Worm (Caenorhabditis elegans) whole organism, L2 larva: ENCODE measurements around the gene abu-11.

Experiments used
- F13H6.1 ChIP-seq: sonication (generic microtip); optimal IDR thresholded peaks from 2 replicates; lab custom pipeline; 2016; ENCODE audit warnings: missing genetic modification characterization, missing compliant biosample characterization
- Y55F3AM.14 ChIP-seq: fragments of 200-800 bp; sonication (Bioruptor generic); optimal IDR thresholded peaks from 2 replicates; lab custom pipeline; 2018; ENCODE audit warnings: mild to moderate bottlenecking, missing genetic modification characterization, missing compliant biosample characterization
- ZK546.5 ChIP-seq: sonication (generic microtip); optimal IDR thresholded peaks from 2 replicates; lab custom pipeline; 2017; ENCODE audit warnings: missing biosample characterization, missing genetic modification characterization
- aly-2 ChIP-seq: fragments of 150-350 bp; optimal IDR thresholded peaks from 2 replicates; lab custom pipeline; 2014; ENCODE audit warnings: missing biosample characterization, missing genetic modification characterization
- ama-1 ChIP-seq: fragments of 150-350 bp; optimal IDR thresholded peaks from 2 replicates; lab custom pipeline; 2018; ENCODE audit warnings: inconsistent platforms
- blmp-1 ChIP-seq: sonication (generic microtip); optimal IDR thresholded peaks from 2 replicates; lab custom pipeline; 2017; ENCODE audit warnings: missing genetic modification characterization, mild to moderate bottlenecking, missing compliant biosample characterization, antibody characterized with exemption, moderate library complexity; ENCODE audit not compliant: insufficient read depth
- ceh-16 ChIP-seq: fragments of 150-350 bp; optimal IDR thresholded peaks from 2 replicates; lab custom pipeline; 2014; ENCODE audit warnings: missing biosample characterization, missing genetic modification characterization
- ceh-82 ChIP-seq: fragments of 150-350 bp; optimal IDR thresholded peaks from 2 replicates; lab custom pipeline; 2014; ENCODE audit warnings: missing biosample characterization, missing genetic modification characterization
- crh-2 ChIP-seq: sonication (generic microtip); optimal IDR thresholded peaks from 2 replicates; lab custom pipeline; 2017; ENCODE audit warnings: missing biosample characterization, missing genetic modification characterization
- dmd-4 ChIP-seq: sonication (generic microtip); optimal IDR thresholded peaks from 2 replicates; lab custom pipeline; 2017; ENCODE audit warnings: missing biosample characterization, missing genetic modification characterization
- egl-27 ChIP-seq: sonication (generic microtip); optimal IDR thresholded peaks from 3 replicates; lab custom pipeline; 2017; ENCODE audit warnings: missing biosample characterization, missing genetic modification reagents, missing genetic modification characterization
- elt-1 ChIP-seq: fragments of 150-350 bp; optimal IDR thresholded peaks from 2 replicates; lab custom pipeline; 2014; ENCODE audit warnings: missing biosample characterization, missing genetic modification characterization
- elt-3 ChIP-seq: sonication (generic microtip); optimal IDR thresholded peaks from 2 replicates; lab custom pipeline; 2017; ENCODE audit warnings: missing biosample characterization, missing genetic modification characterization
- fos-1 ChIP-seq: fragments of 150-350 bp; optimal IDR thresholded peaks from 2 replicates; lab custom pipeline; 2014; ENCODE audit warnings: missing biosample characterization, missing genetic modification characterization
- gmeb-1 ChIP-seq: fragments of 150-350 bp; optimal IDR thresholded peaks from 2 replicates; lab custom pipeline; 2014; ENCODE audit warnings: missing biosample characterization, missing genetic modification characterization
- lin-13 ChIP-seq: fragments of 150-350 bp; optimal IDR thresholded peaks from 2 replicates; lab custom pipeline; 2014; ENCODE audit warnings: missing biosample characterization, missing genetic modification reagents, missing genetic modification characterization
- lin-39 ChIP-seq: fragments of 150-350 bp; optimal IDR thresholded peaks from 2 replicates; lab custom pipeline; 2014; ENCODE audit warnings: missing biosample characterization, missing genetic modification reagents, missing genetic modification characterization
- lsy-2 ChIP-seq, 2 experiments: fragments of 150-350 bp in 1 of 2; sonication (generic microtip) in 1 of 2; optimal IDR thresholded peaks; 2 replicates each; lab custom pipeline; 2014 to 2017; ENCODE audit warnings: missing biosample characterization in 2 of 2, missing genetic modification characterization in 2 of 2
- mab-5 ChIP-seq: fragments of 150-350 bp; optimal IDR thresholded peaks from 2 replicates; lab custom pipeline; 2014; ENCODE audit warnings: missing biosample characterization, missing genetic modification characterization
- mdl-1 ChIP-seq, 2 experiments: fragments of 150-350 bp in 1 of 2; sonication (generic microtip) in 1 of 2; optimal IDR thresholded peaks; 2 replicates each; lab custom pipeline; 2017; ENCODE audit warnings: missing biosample characterization in 2 of 2, missing genetic modification characterization in 2 of 2
- nhr-10 ChIP-seq: sonication (generic microtip); optimal IDR thresholded peaks from 2 replicates; lab custom pipeline; 2017; ENCODE audit warnings: missing biosample characterization, missing genetic modification characterization
- nhr-12 ChIP-seq: fragments of 150-350 bp; optimal IDR thresholded peaks from 2 replicates; lab custom pipeline; 2014; ENCODE audit warnings: missing biosample characterization, missing genetic modification characterization
- nhr-129 ChIP-seq: fragments of 150-350 bp; optimal IDR thresholded peaks from 2 replicates; lab custom pipeline; 2014; ENCODE audit warnings: missing biosample characterization, missing genetic modification characterization
- nhr-21 ChIP-seq: fragments of 150-350 bp; optimal IDR thresholded peaks from 2 replicates; lab custom pipeline; 2014; ENCODE audit warnings: missing biosample characterization, missing genetic modification characterization
- nhr-23 ChIP-seq: fragments of 150-350 bp; optimal IDR thresholded peaks from 2 replicates; lab custom pipeline; 2014; ENCODE audit warnings: missing biosample characterization, missing genetic modification reagents, missing genetic modification characterization
- nhr-237 ChIP-seq: fragments of 150-350 bp; optimal IDR thresholded peaks from 2 replicates; lab custom pipeline; 2014; ENCODE audit warnings: missing biosample characterization, missing genetic modification characterization
- nhr-25 ChIP-seq: fragments of 150-350 bp; sonication (generic microtip); optimal IDR thresholded peaks from 3 replicates; lab custom pipeline; 2014; ENCODE audit warnings: missing biosample characterization, missing genetic modification characterization
- nhr-6 ChIP-seq: fragments of 150-350 bp; optimal IDR thresholded peaks from 2 replicates; lab custom pipeline; 2014; ENCODE audit warnings: missing biosample characterization, missing genetic modification characterization
- peb-1 ChIP-seq: fragments of 150-350 bp; optimal IDR thresholded peaks from 2 replicates; lab custom pipeline; 2014; ENCODE audit warnings: missing biosample characterization, missing genetic modification characterization
- sem-4 ChIP-seq: fragments of 150-350 bp; optimal IDR thresholded peaks from 2 replicates; lab custom pipeline; 2014; ENCODE audit warnings: missing biosample characterization, missing genetic modification reagents, missing genetic modification characterization
- skn-1 ChIP-seq: sonication (generic microtip); optimal IDR thresholded peaks from 2 replicates; lab custom pipeline; 2017; ENCODE audit warnings: missing biosample characterization, missing genetic modification characterization
- sma-3 ChIP-seq: sonication (generic microtip); optimal IDR thresholded peaks from 2 replicates; lab custom pipeline; 2016; ENCODE audit warnings: missing genetic modification reagents, missing genetic modification characterization, missing compliant biosample characterization
- sma-9 ChIP-seq, 2 experiments: fragments of 150-350 bp in 1 of 2; sonication (generic microtip) in 1 of 2; optimal IDR thresholded peaks; 2 replicates each; lab custom pipeline; 2014 to 2016; ENCODE audit warnings: missing genetic modification characterization in 2 of 2, mild to moderate bottlenecking in 1 of 2, missing biosample characterization in 1 of 2, missing compliant biosample characterization in 1 of 2, missing genetic modification reagents in 1 of 2, moderate library complexity in 1 of 2
- snpc-4 ChIP-seq: fragments of 150-350 bp; optimal IDR thresholded peaks from 2 replicates; lab custom pipeline; 2014; ENCODE audit warnings: missing biosample characterization, missing genetic modification characterization
- unc-55 ChIP-seq: fragments of 150-350 bp; sonication (generic microtip); optimal IDR thresholded peaks from 3 replicates; lab custom pipeline; 2014; ENCODE audit warnings: missing biosample characterization, missing genetic modification reagents, missing genetic modification characterization
- unc-62 ChIP-seq: fragments of 150-350 bp; optimal IDR thresholded peaks from 2 replicates; lab custom pipeline; 2014; ENCODE audit warnings: missing biosample characterization, missing genetic modification reagents, missing genetic modification characterization
- zag-1 ChIP-seq: fragments of 150-350 bp; optimal IDR thresholded peaks from 2 replicates; lab custom pipeline; 2014; ENCODE audit warnings: missing biosample characterization, missing genetic modification characterization
- ztf-1 ChIP-seq: fragments of 200-800 bp; sonication (Bioruptor generic); conservative IDR thresholded peaks from 2 replicates; pipeline ENCODE4 v1.3.6; 2022; ENCODE audit warnings: missing genetic modification characterization, missing compliant biosample characterization
- ztf-11 ChIP-seq: sonication (generic microtip); optimal IDR thresholded peaks from 2 replicates; lab custom pipeline; 2017; ENCODE audit warnings: missing biosample characterization, missing genetic modification characterization
- ztf-4 ChIP-seq: fragments of 150-350 bp; optimal IDR thresholded peaks from 2 replicates; lab custom pipeline; 2014; ENCODE audit warnings: missing biosample characterization, missing genetic modification characterization

Gene abu-11

ce11 chrII:194458-194857, at the start of gene abu-11:
TSS of gene abu-11 (minus strand) at chrII:194558.
- TF ChIP-seq ztf-11 (tag; lab: Kevin White, UChicago) (no peak), crh-2 (tag; lab: Kevin White, UChicago) (no peak), F13H6.1 (tag; lab: Kevin White, UChicago) (no peak), ama-1 (lab: Kevin White, UChicago) (no peak), peb-1 (tag; lab: Kevin White, UChicago) (no peak), nhr-129 (tag; lab: Kevin White, UChicago) (no peak)

- no peak for TF ChIP-seq blmp-1 (tag; lab: Kevin White, UChicago)
- TF ChIP-seq gmeb-1 (tag; lab: Kevin White, UChicago) = peak; percentile 18
- peak; percentile 88 for TF ChIP-seq skn-1 (tag; lab: Kevin White, UChicago)
- peak; percentile 47 for TF ChIP-seq crh-2 (tag; lab: Kevin White, UChicago)
- no peak for TF ChIP-seq ZK546.5
- no peak for TF ChIP-seq mdl-1 (tag; optimal IDR thresholded peaks at IDR 0.05; lab: Kevin White, UChicago)
- peak; percentile 95 for TF ChIP-seq fos-1
- TF ChIP-seq, all 48 proteins: peak for 4
Measured at ce11 chrII:240043-240442, 45.7 kb upstream of the abu-11 start.

ce11 chrII:237721-238120, 43.4 kb upstream of the abu-11 start, which contains the start of gene laat-1:
TSS of gene laat-1 (minus strand) at chrII:237821.
- TF ChIP-seq elt-1 (tag; lab: Kevin White, UChicago) (no peak), aly-2 (no peak), lin-39 (tag; lab: Kevin White, UChicago) (no peak), sma-9 (GFP tag; optimal IDR thresholded peaks at IDR 0.05; lab: Kevin White, UChicago) (no peak), sma-9 (tag; optimal IDR thresholded peaks at IDR 0.05; lab: Kevin White, UChicago) (no peak), lsy-2 (tag; optimal IDR thresholded peaks at IDR 0.05; lab: Kevin White, UChicago) (no peak), ztf-1 (GFP tag; lab: Robert Waterston, UW) (no peak), F13H6.1 (tag; lab: Kevin White, UChicago) (no peak), sem-4 (tag; lab: Kevin White, UChicago) (no peak), gmeb-1 (tag; lab: Kevin White, UChicago) (no peak), zag-1 (tag; lab: Kevin White, UChicago) (no peak), egl-27 (no peak), nhr-25 (tag; lab: Kevin White, UChicago) (no peak), nhr-21 (tag; lab: Kevin White, UChicago) (no peak), fos-1 (no peak), ZK546.5 (no peak), Y55F3AM.14 (GFP tag; lab: Kevin White, UChicago) (no peak), peb-1 (tag; lab: Kevin White, UChicago) (no peak), unc-62 (GFP tag; lab: Kevin White, UChicago) (no peak)

DNA sequence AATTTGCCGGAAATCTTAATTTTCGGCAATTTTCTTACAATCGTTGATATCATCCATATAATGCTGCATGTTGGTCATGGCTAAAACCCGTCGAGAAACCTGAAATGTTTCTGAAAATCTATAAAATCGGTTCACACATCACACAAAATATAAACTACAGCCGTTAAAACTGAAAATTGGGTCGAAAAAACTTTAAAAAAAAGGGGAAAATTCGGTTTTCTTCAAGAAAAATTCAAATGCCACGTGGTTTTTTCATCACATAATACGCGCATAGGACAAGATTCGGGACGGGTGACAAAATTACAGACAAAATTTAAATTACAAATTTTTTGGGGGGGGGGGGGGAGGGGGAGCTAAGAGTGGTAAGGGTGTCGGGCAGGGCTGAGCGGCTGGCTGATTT, 38.3 kb upstream of the abu-11 start, which contains the start of gene Y43H11AL.1:
TSS of gene Y43H11AL.1 (minus strand) at position 101 of the 400 bp plus-strand sequence.
- TF ChIP-seq aly-2 = no peak
- no peak for TF ChIP-seq zag-1 (tag; lab: Kevin White, UChicago)
- TF ChIP-seq, all 48 proteins: peak for 0

ce11 chrII:221212-221611, 26.9 kb upstream of the abu-11 start:
- no peak for TF ChIP-seq elt-3
- peak; percentile 75 for TF ChIP-seq sma-3 (GFP tag; lab: Kevin White, UChicago)
- TF ChIP-seq nhr-12 (tag; lab: Kevin White, UChicago) = no peak
- TF ChIP-seq F13H6.1 (tag; lab: Kevin White, UChicago) = peak; percentile 87
- TF ChIP-seq ama-1 (lab: Kevin White, UChicago) = no peak
- TF ChIP-seq skn-1 (tag; lab: Kevin White, UChicago) = no peak
- TF ChIP-seq unc-55 = peak; percentile 81
- peak; percentile 4 for TF ChIP-seq nhr-10
- no peak for TF ChIP-seq ZK546.5
- TF ChIP-seq lin-13 (GFP tag; lab: Kevin White, UChicago) = peak; percentile 63
- peak; percentile 54 to 89 for TF ChIP-seq mdl-1 (tag; optimal IDR thresholded peaks at IDR 0.05; lab: Kevin White, UChicago)
- TF ChIP-seq dmd-4 = no peak
- TF ChIP-seq lsy-2 (tag; optimal IDR thresholded peaks at IDR 0.05; lab: Kevin White, UChicago) = peak in 1 of 2 experiments; percentile 75
- TF ChIP-seq nhr-23 = no peak
- TF ChIP-seq nhr-21 (tag; lab: Kevin White, UChicago) = peak; percentile 69
- TF ChIP-seq gmeb-1 (tag; lab: Kevin White, UChicago) = peak; percentile 60
- peak; percentile 75 for TF ChIP-seq mab-5 (tag; lab: Kevin White, UChicago)
- peak; percentile 64 for TF ChIP-seq sem-4 (tag; lab: Kevin White, UChicago)
- TF ChIP-seq egl-27 = peak; percentile 69
- TF ChIP-seq crh-2 (tag; lab: Kevin White, UChicago) = peak; percentile 76
- TF ChIP-seq nhr-25 (tag; lab: Kevin White, UChicago) = peak; percentile 92
- peak; percentile 89 for TF ChIP-seq nhr-129 (tag; lab: Kevin White, UChicago)
- TF ChIP-seq ztf-1 (GFP tag; lab: Robert Waterston, UW) = no peak
- peak; percentile 11 for TF ChIP-seq ceh-16 (tag; lab: Kevin White, UChicago)
- TF ChIP-seq blmp-1 (tag; lab: Kevin White, UChicago) = peak; percentile 38
- TF ChIP-seq ceh-82 (tag; lab: Kevin White, UChicago) = no peak
- TF ChIP-seq unc-62 (GFP tag; lab: Kevin White, UChicago) = peak; percentile 68
- TF ChIP-seq nhr-237 = no peak
- peak; percentile 41 for TF ChIP-seq lin-39 (tag; lab: Kevin White, UChicago)
- TF ChIP-seq aly-2 = no peak
- peak; percentile 53 for TF ChIP-seq nhr-6
- peak; percentile 54 for TF ChIP-seq ztf-4 (tag; lab: Kevin White, UChicago)
- TF ChIP-seq Y55F3AM.14 (GFP tag; lab: Kevin White, UChicago) = peak; percentile 58
- TF ChIP-seq zag-1 (tag; lab: Kevin White, UChicago) = peak; percentile 62
- TF ChIP-seq snpc-4 = peak; percentile 15
- TF ChIP-seq fos-1 = peak; percentile 78
